Worm (Caenorhabditis elegans): ENCODE results near the gene csp-1.

Gene csp-1

DNA sequence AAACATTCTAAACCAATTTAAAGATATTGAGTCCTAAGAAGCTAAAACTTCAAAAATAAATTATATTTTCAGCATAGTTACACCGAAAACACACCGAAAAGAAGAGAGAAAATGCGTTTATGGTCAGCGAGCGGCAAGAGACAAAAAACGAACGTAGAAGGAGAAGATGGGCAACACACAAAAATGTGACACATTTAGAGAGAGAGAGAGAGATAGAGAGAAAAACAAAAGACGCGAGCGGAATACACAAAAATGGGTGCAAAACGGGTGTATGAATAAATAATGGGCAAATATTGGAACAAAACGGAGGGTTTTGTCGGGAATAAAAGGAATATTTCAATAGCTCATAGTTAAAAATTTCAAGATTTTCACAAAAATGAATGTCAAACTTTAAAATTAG is 39.2 kb downstream of the csp-1 start:
- TF ChIP-seq unc-55 (GFP tag; optimal IDR thresholded peaks at IDR 0.05) (peak; percentile 50), lin-39 (tag; optimal IDR thresholded peaks at IDR 0.05) (no peak), sma-3 (GFP tag; optimal IDR thresholded peaks at IDR 0.05) (no peak), crh-2 (tag; optimal IDR thresholded peaks at IDR 0.05) (peak; percentile 49), mbf-1 (tag; optimal IDR thresholded peaks at IDR 0.05) (no peak), F13H6.1 (tag; optimal IDR thresholded peaks at IDR 0.05) (peak; percentile 39), nhr-6 (tag; optimal IDR thresholded peaks at IDR 0.05) (no peak), nhr-21 (tag; optimal IDR thresholded peaks at IDR 0.05) (peak; percentile 7), gmeb-1 (tag; optimal IDR thresholded peaks at IDR 0.05) (no peak), R02D3.7 (tag; optimal IDR thresholded peaks at IDR 0.05) (no peak), nhr-129 (tag; optimal IDR thresholded peaks at IDR 0.05) (no peak), blmp-1 (tag; optimal IDR thresholded peaks at IDR 0.05; ENCODE audit: insufficient read depth) (peak; percentile 1), C34F6.9 (tag; optimal IDR thresholded peaks at IDR 0.05) (peak; percentile 39), nhr-25 (tag; optimal IDR thresholded peaks at IDR 0.05) (peak; percentile 49), elt-3 (tag; optimal IDR thresholded peaks at IDR 0.05) (no peak), lin-11 (tag; optimal IDR thresholded peaks at IDR 0.05) (no peak), ZK546.5 (tag; optimal IDR thresholded peaks at IDR 0.05) (no peak), skn-1 (tag; optimal IDR thresholded peaks at IDR 0.05) (no peak), sma-9 (GFP tag; optimal IDR thresholded peaks at IDR 0.05) (peak; percentile 85), sma-9 (tag; optimal IDR thresholded peaks at IDR 0.05) (no peak), fos-1 (tag; optimal IDR thresholded peaks at IDR 0.05) (peak; percentile 45), lsy-2 (tag; optimal IDR thresholded peaks at IDR 0.05) (peak in 1 of 2 experiments; percentile 38)

DNA sequence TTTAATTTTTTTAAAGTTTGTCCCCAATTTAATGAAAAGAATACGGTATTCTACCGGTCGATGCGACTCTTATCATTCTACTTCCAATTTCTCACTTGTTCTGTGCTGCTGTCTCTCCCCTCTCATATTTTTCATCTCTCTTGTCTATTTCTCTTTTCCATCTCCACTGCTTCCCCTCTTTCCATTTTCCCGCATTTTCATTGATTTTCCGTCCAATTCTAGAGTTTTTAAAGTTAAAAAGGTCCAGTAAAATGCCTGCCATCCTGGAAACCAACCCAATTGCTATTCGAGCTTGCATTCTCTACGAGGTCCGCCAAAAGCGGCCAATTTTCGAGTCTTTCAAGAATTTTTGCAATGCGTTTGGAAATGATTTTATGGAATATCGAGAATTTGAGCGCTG is 40.3 kb downstream of the csp-1 start, which contains the start of gene fbxa-167:
Gene fbxa-167, plus strand, starts transcription at position 179 of the 400 bp plus-strand sequence.
- TF ChIP-seq unc-55 (GFP tag; optimal IDR thresholded peaks at IDR 0.05) (peak; percentile 16), unc-39 (tag; optimal IDR thresholded peaks at IDR 0.05) (no peak), fos-1 (tag; optimal IDR thresholded peaks at IDR 0.05) (peak; percentile 4), mdl-1 (tag; optimal IDR thresholded peaks at IDR 0.05) (no peak)

DNA sequence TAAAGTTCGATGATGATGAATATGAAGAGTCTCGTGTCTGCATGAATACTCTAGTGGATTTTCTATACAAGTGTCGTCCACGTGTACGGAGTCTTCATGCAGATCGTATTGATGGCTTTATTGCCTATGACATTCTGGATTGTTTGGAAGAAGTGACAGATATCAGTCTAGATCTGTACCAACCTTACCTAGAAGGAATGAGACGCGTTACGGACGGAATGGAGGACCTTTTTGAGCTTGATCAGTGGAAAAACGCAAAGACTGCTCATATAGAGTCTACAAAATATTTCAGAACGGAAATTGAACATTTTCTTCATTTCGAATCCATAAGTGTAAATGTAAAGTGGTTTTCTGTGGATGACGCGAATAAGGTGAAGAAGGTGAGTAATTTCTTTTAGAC is 47.2 kb downstream of the csp-1 start, which contains the start of gene fbxa-169:
Gene fbxa-169, plus strand, starts transcription at position 301 of the 400 bp plus-strand sequence.
- TF ChIP-seq mdl-1 (tag; optimal IDR thresholded peaks at IDR 0.05) (no peak), nhr-237 (tag; optimal IDR thresholded peaks at IDR 0.05) (no peak), ama-1 (optimal IDR thresholded peaks at IDR 0.05) (no peak), nhr-10 (tag; optimal IDR thresholded peaks at IDR 0.05) (no peak), mbf-1 (tag; optimal IDR thresholded peaks at IDR 0.05) (no peak), unc-62 (GFP tag; optimal IDR thresholded peaks at IDR 0.05) (no peak), lin-13 (GFP tag; optimal IDR thresholded peaks at IDR 0.05) (no peak)

All from whole organism, L2 larva.